Worm (Caenorhabditis elegans): ENCODE measurements around the gene cpg-7.

Gene cpg-7

DNA sequence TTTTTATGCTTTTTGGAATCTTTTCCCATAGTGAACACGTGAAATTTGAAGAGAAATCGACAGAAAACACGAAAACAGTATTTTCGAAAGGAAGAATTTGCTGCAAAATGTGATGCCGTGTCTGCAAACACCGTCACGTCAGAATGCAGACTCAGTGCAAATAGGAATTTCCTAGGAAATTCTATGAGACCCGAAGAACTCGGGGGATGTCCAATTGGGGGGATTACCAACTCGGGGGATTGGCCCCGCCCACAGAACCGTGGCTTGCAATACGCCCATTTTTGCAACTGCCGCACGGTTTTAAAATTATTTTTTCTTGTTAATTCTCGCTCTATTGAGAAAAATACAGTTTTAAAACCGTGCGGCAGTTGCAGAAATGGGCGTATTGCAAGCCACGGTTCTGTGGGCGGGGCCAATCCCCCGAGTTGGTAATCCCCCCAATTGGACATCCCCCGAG is 33.1 kb upstream of the cpg-7 start, which contains the start of gene cacn-1:
TSS of gene cacn-1 (minus strand) at position 51 of the 457 bp plus-strand sequence.
- TF ChIP-seq xbp-1 (tag; optimal IDR thresholded peaks at IDR 0.05) (peak; percentile 39), ztf-11 (tag; optimal IDR thresholded peaks at IDR 0.05) (peak in 1 of 2 experiments; percentile 37), swsn-7 (tag; optimal IDR thresholded peaks at IDR 0.05) (peak; percentile 47), unc-86 (tag; optimal IDR thresholded peaks at IDR 0.05) (peak; percentile 47), tbx-2 (tag; optimal IDR thresholded peaks at IDR 0.05) (peak; percentile 44), lin-35 (GFP tag; optimal IDR thresholded peaks at IDR 0.05) (peak; percentile 30 to 44), F16B12.6 (tag; optimal IDR thresholded peaks at IDR 0.05) (peak; percentile 93), lsy-2 (tag; optimal IDR thresholded peaks at IDR 0.05) (peak; percentile 48 to 55), ceh-88 (GFP tag; IDR thresholded peaks at IDR 0.05) (0 out of 2 replicates have a peak, but pooled peaks have one; percentile 8), nhr-47 (tag; optimal IDR thresholded peaks at IDR 0.05) (peak; percentile 66), snu-23 (GFP tag; optimal IDR thresholded peaks at IDR 0.05) (peak; percentile 55), efl-1 (optimal IDR thresholded peaks at IDR 0.05) (peak; percentile 46 to 62), efl-1 (GFP tag; optimal IDR thresholded peaks at IDR 0.05 in 1 of 2) (peak; percentile 58 to 96), ceh-8 (GFP tag; optimal IDR thresholded peaks at IDR 0.05) (peak; percentile 43), dpl-1 (GFP tag; optimal IDR thresholded peaks at IDR 0.05) (peak; percentile 27 to 64 (median 51)), ceh-82 (tag; optimal IDR thresholded peaks at IDR 0.05) (peak; percentile 3 to 59 (median 34)), mep-1 (tag; optimal IDR thresholded peaks at IDR 0.05) (peak; percentile 49), nhr-77 (tag; optimal IDR thresholded peaks at IDR 0.05) (peak; percentile 55), isw-1 (GFP tag; IDR thresholded peaks at IDR 0.05) (peak; percentile 45), dsc-1 (tag; optimal IDR thresholded peaks at IDR 0.05) (peak; percentile 14), rnt-1 (tag; optimal IDR thresholded peaks at IDR 0.05) (peak; percentile 74), nhr-85 (tag) (peak; percentile 57), nhr-20 (tag; optimal IDR thresholded peaks at IDR 0.05) (peak; percentile 42), nhr-71 (tag; optimal IDR thresholded peaks at IDR 0.05) (peak; percentile 5), nhr-90 (tag; optimal IDR thresholded peaks at IDR 0.05; ENCODE audit: poor library complexity) (peak; percentile 65), mab-9 (GFP tag; IDR thresholded peaks at IDR 0.05) (peak; percentile 57), nhr-19 (GFP tag; conservative IDR thresholded peaks at IDR 0.05) (peak; percentile 68)

DNA sequence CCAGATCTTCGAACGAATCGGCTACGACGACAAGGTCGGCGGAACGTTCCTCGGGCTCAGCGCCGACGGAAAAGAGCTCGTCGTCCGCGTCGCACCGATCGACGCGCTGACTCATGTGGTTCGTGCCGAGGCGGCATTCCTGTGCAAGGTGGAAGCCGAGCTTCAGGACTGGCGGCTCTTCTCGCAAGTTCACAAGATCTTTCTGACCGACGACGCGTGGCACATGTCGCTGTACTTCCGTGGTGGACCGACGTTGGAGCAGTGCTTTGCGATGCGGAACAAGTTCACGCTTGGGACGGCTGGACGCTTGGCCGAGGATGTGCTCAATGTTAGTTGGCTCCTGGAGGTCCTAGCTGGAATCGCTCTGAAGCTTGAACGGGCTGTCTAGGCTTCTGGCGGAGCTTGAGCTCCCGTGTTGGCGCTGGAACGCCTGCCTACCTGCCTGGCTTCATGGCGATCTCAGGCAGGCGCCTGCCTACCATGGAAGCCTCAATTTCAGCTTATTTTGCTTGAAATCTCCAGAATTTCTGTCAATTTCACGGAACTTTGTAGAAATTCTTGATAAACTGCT is 29.9 kb upstream of the cpg-7 start:
- no peak for TF ChIP-seq nhr-85 (tag)
- no peak for TF ChIP-seq aly-2 (tag; optimal IDR thresholded peaks at IDR 0.05)
- no peak for TF ChIP-seq nhr-84 (tag; optimal IDR thresholded peaks at IDR 0.05)
- no peak for TF ChIP-seq efl-1 (optimal IDR thresholded peaks at IDR 0.05)
- TF ChIP-seq efl-1 (GFP tag; optimal IDR thresholded peaks at IDR 0.05 in 1 of 2) = peak in 1 of 2 experiments; percentile 4

DNA sequence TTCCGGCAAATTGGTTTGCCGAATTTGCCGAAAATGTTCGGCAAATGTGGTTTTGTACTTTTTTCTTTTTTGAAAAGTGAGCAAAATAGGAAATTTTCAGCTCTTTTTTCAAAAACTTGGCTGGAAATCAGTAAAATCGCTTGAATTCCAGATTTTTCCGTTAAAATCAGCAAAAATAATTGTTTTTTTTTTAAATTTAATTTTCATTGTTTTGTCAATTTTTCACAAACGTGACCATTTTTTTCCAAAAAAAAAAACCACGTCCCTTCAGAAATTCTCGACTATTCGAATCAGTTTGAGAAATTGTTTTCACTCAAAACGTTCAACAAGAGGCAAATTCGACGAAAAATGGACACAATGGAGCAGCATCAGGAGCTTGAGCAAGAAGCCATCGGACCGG is 28.5 kb upstream of the cpg-7 start, which contains the start of gene K09E4.1:
TSS of gene K09E4.1 (plus strand) at position 301 of the 400 bp plus-strand sequence.
- no peak for TF ChIP-seq jun-1 (tag; optimal IDR thresholded peaks at IDR 0.05)
- TF ChIP-seq mep-1 (tag; optimal IDR thresholded peaks at IDR 0.05) = no peak

DNA sequence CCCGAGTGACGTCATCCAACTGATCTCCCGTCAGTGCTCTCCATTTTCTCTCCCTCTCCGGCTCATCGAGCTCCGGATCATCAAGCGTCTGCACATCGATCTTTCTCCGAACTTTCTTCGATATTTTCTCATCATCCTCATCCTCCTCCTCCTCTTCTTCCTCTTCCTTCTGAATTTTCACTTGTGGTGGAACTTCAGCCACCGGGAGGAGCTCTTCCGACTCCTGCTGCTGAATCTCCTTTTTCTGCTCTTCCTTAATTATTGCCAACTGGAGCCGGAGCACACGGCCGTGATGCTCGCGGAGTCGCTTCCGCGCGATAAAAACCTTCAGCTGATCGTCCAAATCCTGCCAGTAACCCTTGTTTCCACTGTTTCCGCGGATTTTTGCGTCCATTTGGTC is 27.3 kb upstream of the cpg-7 start:
- TF ChIP-seq nhr-85 (tag) (no peak), nhr-90 (tag; optimal IDR thresholded peaks at IDR 0.05; ENCODE audit: poor library complexity) (no peak), snpc-4 (tag; optimal IDR thresholded peaks at IDR 0.05) (no peak), nhr-12 (tag; optimal IDR thresholded peaks at IDR 0.05) (no peak), tbx-2 (tag; optimal IDR thresholded peaks at IDR 0.05) (no peak), unc-62 (GFP tag; optimal IDR thresholded peaks at IDR 0.05) (no peak), dpl-1 (GFP tag; optimal IDR thresholded peaks at IDR 0.05) (no peak), hlh-4 (tag; optimal IDR thresholded peaks at IDR 0.05) (no peak), pqm-1 (tag; optimal IDR thresholded peaks at IDR 0.05) (no peak), sox-4 (tag; optimal IDR thresholded peaks at IDR 0.05) (no peak), nhr-20 (tag; optimal IDR thresholded peaks at IDR 0.05) (no peak)
